Fruit fly (Drosophila melanogaster) whole organism, wandering third instar larva: ENCODE results near the gene ATPsyngamma.

Experiments
- fru ChIP-seq: fragments of 200-800 bp; sonication (Bioruptor generic); optimal IDR thresholded peaks from 3 replicates; lab custom pipeline; 2016; ENCODE audit warnings: missing biosample characterization, mild to moderate bottlenecking, missing genetic modification characterization
- psq ChIP-seq: fragments of 200-800 bp; sonication (Bioruptor generic); optimal IDR thresholded peaks from 3 replicates; lab custom pipeline; 2017; ENCODE audit warnings: missing biosample characterization, mild to moderate bottlenecking, missing genetic modification characterization, moderate library complexity

DNA sequence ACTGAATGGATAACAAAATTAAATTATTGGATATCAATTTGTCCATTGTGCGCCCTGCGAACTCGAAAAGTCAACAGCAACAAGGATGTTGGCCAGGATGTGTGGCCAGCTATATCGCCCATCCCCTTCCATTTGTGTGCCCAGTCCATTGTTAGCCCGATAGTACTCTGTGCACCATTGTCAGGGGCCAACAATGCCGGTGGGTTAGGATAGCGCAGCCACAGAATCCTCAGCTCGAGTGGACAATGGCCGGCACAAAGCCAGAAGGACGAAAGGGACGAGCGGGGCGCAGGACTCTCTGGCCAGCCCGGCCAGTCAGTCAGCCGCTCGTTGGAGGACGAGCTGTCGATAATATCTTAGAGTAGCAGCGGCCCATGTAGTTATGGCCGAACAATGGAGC, 51.1 kb downstream of the ATPsyngamma start:
- TF ChIP-seq psq (GFP tag; lab: Kevin White, UChicago) (no peak), fru (GFP tag; lab: Kevin White, UChicago) (no peak)
